Fruit fly (Drosophila melanogaster) whole organism, adult: ENCODE measurements around the gene CG17237.

ENCODE experiments used
- CG11617 ChIP-seq: fragments of 200-800 bp; sonication (Bioruptor generic); optimal IDR thresholded peaks from 2 replicates; lab custom pipeline; 2017; ENCODE audit warnings: mild to moderate bottlenecking, missing biosample characterization, missing genetic modification reagents, missing genetic modification characterization
- CG33017 ChIP-seq: fragments of 200-800 bp; sonication (Bioruptor generic); optimal IDR thresholded peaks from 2 replicates; lab custom pipeline; 2018; ENCODE audit warnings: missing biosample characterization, mild to moderate bottlenecking, missing genetic modification characterization, moderate library complexity
- CG5204 ChIP-seq: fragments of 200-800 bp; sonication (Bioruptor generic); optimal IDR thresholded peaks from 2 replicates; lab custom pipeline; 2016; ENCODE audit warnings: missing biosample characterization, missing genetic modification characterization
- CG7045 ChIP-seq: fragments of 200-800 bp; sonication (Bioruptor generic); optimal IDR thresholded peaks from 2 replicates; lab custom pipeline; 2017; ENCODE audit warnings: missing biosample characterization, mild to moderate bottlenecking, missing genetic modification characterization
- Clk ChIP-seq: fragments of 200-800 bp; sonication (Bioruptor generic); optimal IDR thresholded peaks from 2 replicates; lab custom pipeline; 2017; ENCODE audit warnings: missing biosample characterization, missing genetic modification characterization
- cnc ChIP-seq, 2 experiments: fragments of >200 bp; optimal IDR thresholded peaks; 2 replicates each; lab custom pipeline; 2017
- ovo ChIP-seq: fragments of 200-800 bp; sonication (Bioruptor generic); optimal IDR thresholded peaks from 2 replicates; lab custom pipeline; 2016; ENCODE audit warnings: missing biosample characterization, missing genetic modification characterization
- pad ChIP-seq: fragments of 200-800 bp; sonication (Bioruptor generic); optimal IDR thresholded peaks from 3 replicates; lab custom pipeline; 2017; ENCODE audit warnings: missing biosample characterization, missing genetic modification characterization, mild to moderate bottlenecking, moderate library complexity, missing genetic modification reagents

DNA sequence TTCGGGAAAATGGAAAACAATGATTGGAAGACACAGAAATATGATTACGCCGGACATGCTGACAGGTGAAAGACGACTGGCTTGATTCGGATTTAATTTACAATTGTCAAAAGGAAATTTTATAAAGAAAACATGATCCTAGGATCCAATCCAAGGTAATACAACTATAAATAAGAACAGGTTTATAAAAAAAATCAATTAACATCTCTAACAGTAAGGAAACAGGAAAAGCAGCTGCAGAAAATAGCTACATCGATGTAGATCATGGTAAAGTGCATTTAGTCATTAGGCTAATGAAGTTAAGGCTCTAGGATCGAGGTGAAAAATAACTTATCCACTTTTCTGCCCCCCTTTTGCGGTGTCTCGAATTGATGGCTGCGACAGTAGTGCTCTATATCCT is at the start of gene CG17237:
- TF ChIP-seq ovo (GFP tag; lab: Kevin White, UChicago) (no peak), cnc (optimal IDR thresholded peaks at IDR 0.05; lab: Kevin White, UChicago) (no peak), CG33017 (tag; lab: Kevin White, UChicago) (no peak), CG7045 (GFP tag; lab: Kevin White, UChicago) (no peak), CG11617 (no peak), pad (GFP tag; lab: Kevin White, UChicago) (no peak), Clk (GFP tag; lab: Kevin White, UChicago) (no peak), CG5204 (GFP tag; lab: Kevin White, UChicago) (no peak)
